Fruit fly (Drosophila melanogaster): Measurements from ENCODE around the gene ppk28.
A peak's percentile ranks its signal among the peaks of the same experiment; 100 is the strongest.

Gene ppk28

DNA sequence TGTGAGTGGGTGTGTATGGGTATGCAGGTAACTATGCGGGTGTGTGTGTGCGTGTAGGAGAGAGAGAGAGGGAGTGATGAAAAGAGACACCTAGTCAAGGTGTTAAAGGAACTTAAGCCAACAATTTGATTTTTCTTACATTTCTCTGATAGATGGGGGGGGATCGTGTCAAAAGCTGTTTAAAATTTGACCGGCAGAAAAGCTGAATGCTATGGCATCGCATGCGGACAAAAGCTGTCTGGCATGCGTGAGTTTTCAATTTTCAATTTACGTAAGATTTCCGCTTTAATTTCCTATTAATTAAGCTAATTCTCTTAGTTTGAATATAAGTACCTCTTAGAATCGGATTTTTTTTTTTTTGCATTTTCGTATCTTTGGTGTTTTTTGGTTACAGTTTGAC is 34.0 kb downstream of the ppk28 start (continued):
- TF ChIP-seq BEAF-32 (GFP tag; optimal IDR thresholded peaks at IDR 0.05) = peak; percentile 24
- no peak for TF ChIP-seq Xbp1 (GFP tag; optimal IDR thresholded peaks at IDR 0.05)
- TF ChIP-seq CG34224 (GFP tag; IDR thresholded peaks at IDR 0.05; ENCODE audit: partially characterized antibody) = no peak
- TF ChIP-seq ro (GFP tag; IDR thresholded peaks at IDR 0.05) = no peak
- TF ChIP-seq nmo (GFP tag; optimal IDR thresholded peaks at IDR 0.05) = peak; percentile 30
- TF ChIP-seq vvl (GFP tag; IDR thresholded peaks at IDR 0.05) = no peak
- no peak for TF ChIP-seq CG8089 (GFP tag; optimal IDR thresholded peaks at IDR 0.05)
- TF ChIP-seq eve (GFP tag; optimal IDR thresholded peaks at IDR 0.05) = no peak
- TF ChIP-seq Hr78 (GFP tag; optimal IDR thresholded peaks at IDR 0.05) = no peak
- no peak; the same call in 1 of the 2 replicates for TF ChIP-seq Dref (GFP tag; IDR thresholded peaks at IDR 0.05)
- no peak for TF ChIP-seq Taf1 (GFP tag; IDR thresholded peaks at IDR 0.05)
- peak; percentile 42; the same call in 2 of the 3 replicates for TF ChIP-seq row (GFP tag; IDR thresholded peaks at IDR 0.05)
- TF ChIP-seq sob (GFP tag; IDR thresholded peaks at IDR 0.05) = peak; percentile 57; the same call in 1 of the 2 replicates
- TF ChIP-seq Pdp1 (GFP tag; optimal IDR thresholded peaks at IDR 0.05) = peak in 1 of 2 experiments; percentile 90
- TF ChIP-seq CG13287 (GFP tag; IDR thresholded peaks at IDR 0.05; ENCODE audit: partially characterized antibody) = no peak; the same call in 1 of the 2 replicates
- peak; percentile 12; the same call in 1 of the 2 replicates for TF ChIP-seq CG10366 (GFP tag; IDR thresholded peaks at IDR 0.05)
- TF ChIP-seq ttk (GFP tag; IDR thresholded peaks at IDR 0.05) = peak; percentile 14; the same call in 1 of the 2 replicates
- TF ChIP-seq fd96Cb (tag; optimal IDR thresholded peaks at IDR 0.05) = no peak
- TF ChIP-seq Vsx1 (GFP tag; optimal IDR thresholded peaks at IDR 0.05) = no peak
- TF ChIP-seq Abd-B (GFP tag; optimal IDR thresholded peaks at IDR 0.05) = peak; percentile 56
- TF ChIP-seq Ssrp (tag; optimal IDR thresholded peaks at IDR 0.05) = no peak
- TF ChIP-seq Opbp (GFP tag; IDR thresholded peaks at IDR 0.05; ENCODE audit: partially characterized antibody) = peak; percentile 58; the same call in 2 of the 3 replicates
- TF ChIP-seq CG6791 (GFP tag; IDR thresholded peaks at IDR 0.05; ENCODE audit: partially characterized antibody) = 0 out of 3 replicates have a peak, but pooled peaks have one; percentile 46
- TF ChIP-seq CG31388 (GFP tag; optimal IDR thresholded peaks at IDR 0.05) = no peak
- no peak for TF ChIP-seq ems (GFP tag; optimal IDR thresholded peaks at IDR 0.05)
- no peak for TF ChIP-seq CG17612 (GFP tag; IDR thresholded peaks at IDR 0.05)
- TF ChIP-seq CG7271 (tag; optimal IDR thresholded peaks at IDR 0.05) = no peak
- no peak for TF ChIP-seq Awh (GFP tag; IDR thresholded peaks at IDR 0.05)
- TF ChIP-seq CG10209 (GFP tag; optimal IDR thresholded peaks at IDR 0.05) = peak; percentile 19
- peak; percentile 41; the same call in 1 of the 2 replicates for TF ChIP-seq crol (GFP tag; IDR thresholded peaks at IDR 0.05)
- TF ChIP-seq Usf (GFP tag; optimal IDR thresholded peaks at IDR 0.05) = no peak
- TF ChIP-seq slbo (GFP tag; IDR thresholded peaks at IDR 0.05) = peak; percentile 57
- peak; percentile 52 for TF ChIP-seq sens (GFP tag)
- peak; percentile 55 for TF ChIP-seq Rfx (GFP tag; IDR thresholded peaks at IDR 0.05)
- peak; percentile 56 for TF ChIP-seq CTCF (GFP tag; optimal IDR thresholded peaks at IDR 0.05)
- peak; percentile 38; the same call in 1 of the 2 replicates for TF ChIP-seq amos (GFP tag; IDR thresholded peaks at IDR 0.05; ENCODE audit: partially characterized antibody)
- peak; percentile 48; the same call in 1 of the 2 replicates for TF ChIP-seq Bgb (GFP tag; IDR thresholded peaks at IDR 0.05; ENCODE audit: partially characterized antibody)
- TF ChIP-seq CG8290 (GFP tag; optimal IDR thresholded peaks at IDR 0.05) = peak; percentile 23
- TF ChIP-seq CG8290 (tag; optimal IDR thresholded peaks at IDR 0.05) = peak in 1 of 2 experiments; percentile 40
- TF ChIP-seq pita (GFP tag; optimal IDR thresholded peaks at IDR 0.05) = no peak
- TF ChIP-seq ATbp (GFP tag; optimal IDR thresholded peaks at IDR 0.05) = no peak
- TF ChIP-seq dimm (GFP tag; IDR thresholded peaks at IDR 0.05) = no peak
- peak; percentile 47; the same call in 1 of the 2 replicates for TF ChIP-seq bbx (GFP tag; IDR thresholded peaks at IDR 0.05; ENCODE audit: partially characterized antibody)
- TF ChIP-seq CG2199 (GFP tag; IDR thresholded peaks at IDR 0.05) = peak; percentile 96
- no peak for TF ChIP-seq btn (GFP tag; optimal IDR thresholded peaks at IDR 0.05)
- TF ChIP-seq CG17328 (GFP tag; IDR thresholded peaks at IDR 0.05) = 0 out of 2 replicates have a peak, but pooled peaks have one; percentile 16
- peak; percentile 3 for TF ChIP-seq pum (GFP tag; optimal IDR thresholded peaks at IDR 0.05)
- no peak for TF ChIP-seq B-H1 (GFP tag; IDR thresholded peaks at IDR 0.05)
- TF ChIP-seq CG31441 (GFP tag; IDR thresholded peaks at IDR 0.05) = no peak
- no peak for TF ChIP-seq HLH54F (GFP tag; optimal IDR thresholded peaks at IDR 0.05)
- peak; percentile 84 for TF ChIP-seq Myb (GFP tag; optimal IDR thresholded peaks at IDR 0.05)

Data from whole organism, embryonic.